Worm (Caenorhabditis elegans) whole organism, early embryonic: Measurements from ENCODE around the gene Y73F8A.22.

ENCODE experiments used
- B0310.2 ChIP-seq: sonication (generic microtip); optimal IDR thresholded peaks from 2 replicates; lab custom pipeline; 2016; ENCODE audit warnings: mild to moderate bottlenecking, missing genetic modification characterization, missing compliant biosample characterization
- aly-1 ChIP-seq: sonication (generic microtip); optimal IDR thresholded peaks from 2 replicates; lab custom pipeline; 2016; ENCODE audit warnings: missing genetic modification characterization, missing compliant biosample characterization
- ama-1 ChIP-seq: fragments of 150-350 bp; optimal IDR thresholded peaks from 2 replicates; lab custom pipeline; 2014
- ets-7 ChIP-seq: sonication (generic microtip); optimal IDR thresholded peaks from 2 replicates; lab custom pipeline; 2016; ENCODE audit warnings: missing genotype, missing genetic modification characterization, missing compliant biosample characterization
- hmg-4 ChIP-seq: fragments of 200-800 bp; sonication (Bioruptor generic); optimal IDR thresholded peaks from 2 replicates; lab custom pipeline; 2018; ENCODE audit warnings: mild to moderate bottlenecking, missing genetic modification characterization, missing compliant biosample characterization
- hnd-1 ChIP-seq: sonication (generic microtip); optimal IDR thresholded peaks from 2 replicates; lab custom pipeline; 2016; ENCODE audit warnings: missing genetic modification characterization, missing compliant biosample characterization
- tra-4 ChIP-seq: sonication (generic microtip); optimal IDR thresholded peaks from 2 replicates; lab custom pipeline; 2017; ENCODE audit warnings: missing genetic modification characterization, missing compliant biosample characterization

- TF ChIP-seq hmg-4 (GFP tag; lab: Kevin White, UChicago) = no peak
- no peak for TF ChIP-seq B0310.2 (tag; lab: Kevin White, UChicago)
- TF ChIP-seq hnd-1 (tag; lab: Kevin White, UChicago) = no peak
- no peak for TF ChIP-seq ama-1
- no peak for TF ChIP-seq aly-1 (tag; lab: Kevin White, UChicago)
- no peak for TF ChIP-seq ets-7 (tag; lab: Kevin White, UChicago)
- no peak for TF ChIP-seq tra-4 (tag; lab: Kevin White, UChicago)
These were observed 50.3 kb downstream of the Y73F8A.22 start, which contains the start of gene Y73F8A.1159 for ce11 chrIV:15390927-15391326.
